Fruit fly (Drosophila melanogaster): ENCODE data around the gene CG15418.

DNA sequence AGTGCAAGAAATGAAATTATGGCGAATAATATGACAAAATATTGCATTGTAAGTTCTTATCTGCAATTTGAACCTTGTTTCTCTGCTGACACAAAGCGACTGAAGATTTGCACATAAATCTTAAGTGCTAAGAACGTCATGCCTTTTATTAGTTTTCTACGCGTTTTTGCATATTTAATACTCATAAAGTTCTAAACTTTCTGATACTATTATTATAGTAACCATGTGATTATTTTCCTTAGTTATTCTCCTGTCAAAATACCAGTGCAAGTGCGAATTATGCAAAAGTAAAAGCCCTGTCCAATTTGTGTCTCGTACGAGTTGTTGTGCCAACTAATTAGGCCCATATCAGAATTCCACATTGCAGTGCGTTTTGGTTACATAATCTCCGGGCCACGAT lies 49.0 kb upstream of the CG15418 start, which contains the start of gene Sfp24Bc:
- TF ChIP-seq psq (optimal IDR thresholded peaks at IDR 0.05) (no peak), Myc (optimal IDR thresholded peaks at IDR 0.05) (no peak)

Data from Kc167 (cell line).